Worm (Caenorhabditis elegans) whole organism, young adult: ENCODE results near the gene F52E4.5.

Source experiments
- B0035.1 ChIP-seq: sonication (generic microtip); optimal IDR thresholded peaks from 2 replicates; lab custom pipeline; 2016; ENCODE audit warnings: missing genetic modification characterization, mild to moderate bottlenecking, missing compliant biosample characterization, missing genotype, missing genetic modification reagents
- B0336.3 ChIP-seq: fragments of 200-800 bp; sonication (Bioruptor generic); IDR thresholded peaks from 2 replicates; pipeline ENCODE4 v1.3.6; 2022; ENCODE audit warnings: missing genetic modification characterization, missing compliant biosample characterization
- D2030.7 ChIP-seq: fragments of 200-800 bp; sonication (Bioruptor generic); IDR thresholded peaks from 2 replicates; pipeline ENCODE4 v1.3.6; 2022; ENCODE audit warnings: missing genetic modification reagents, missing genetic modification characterization, missing compliant biosample characterization
- F10E7.11 ChIP-seq: sonication (generic microtip); optimal IDR thresholded peaks from 2 replicates; lab custom pipeline; 2017; ENCODE audit warnings: mild to moderate bottlenecking, missing genetic modification characterization, moderate library complexity, missing compliant biosample characterization
- F23B12.7 ChIP-seq: sonication (generic microtip); optimal IDR thresholded peaks from 2 replicates; lab custom pipeline; 2017; ENCODE audit warnings: missing genetic modification characterization, mild to moderate bottlenecking, missing compliant biosample characterization, antibody characterized with exemption, moderate library complexity; ENCODE audit not compliant: insufficient read depth
- F33H1.4 ChIP-seq: fragments of 200-800 bp; sonication (Bioruptor generic); IDR thresholded peaks from 2 replicates; pipeline ENCODE4 v1.3.6; 2022; ENCODE audit warnings: missing genetic modification reagents, missing genetic modification characterization, missing compliant biosample characterization
- F37B4.10 ChIP-seq: fragments of 200-800 bp; sonication (Bioruptor generic); IDR thresholded peaks from 2 replicates; pipeline ENCODE4 v1.3.6; 2022; ENCODE audit warnings: missing genetic modification characterization, missing compliant biosample characterization
- F49E8.2 ChIP-seq: sonication (generic microtip); optimal IDR thresholded peaks from 3 replicates; lab custom pipeline; 2017; ENCODE audit warnings: missing genetic modification characterization, mild to moderate bottlenecking, missing compliant biosample characterization, antibody characterized with exemption, moderate library complexity; ENCODE audit not compliant: insufficient read depth
- F55B11.4 ChIP-seq: sonication (generic microtip); optimal IDR thresholded peaks from 2 replicates; lab custom pipeline; 2016; ENCODE audit warnings: missing compliant biosample characterization, missing genetic modification characterization, borderline replicate concordance; ENCODE audit not compliant: insufficient read depth
- F57A8.1 ChIP-seq: fragments of 200-800 bp; sonication (Bioruptor generic); optimal IDR thresholded peaks from 2 replicates; lab custom pipeline; 2018; ENCODE audit warnings: mild to moderate bottlenecking, missing genetic modification characterization, moderate library complexity, missing compliant biosample characterization
- K12H6.12 ChIP-seq: fragments of 200-800 bp; sonication (Bioruptor generic); optimal IDR thresholded peaks from 2 replicates; lab custom pipeline; 2018; ENCODE audit warnings: mild to moderate bottlenecking, missing genetic modification characterization, missing compliant biosample characterization
- T26A5.8 ChIP-seq: sonication (generic microtip); optimal IDR thresholded peaks from 2 replicates; lab custom pipeline; 2016; ENCODE audit warnings: missing genetic modification characterization, missing compliant biosample characterization
- Y53F4B.3 ChIP-seq: fragments of 200-800 bp; sonication (Bioruptor generic); IDR thresholded peaks from 2 replicates; pipeline ENCODE4 v1.3.6; 2022; ENCODE audit warnings: missing genetic modification reagents, missing genetic modification characterization, missing compliant biosample characterization
- ama-1 ChIP-seq, 3 experiments: fragments of 150-350 bp in 1 of 3; sonication (generic microtip) in 2 of 3; optimal IDR thresholded peaks; 2 replicates each; lab custom pipeline; 2014 to 2018; ENCODE audit warnings: missing biosample characterization in 2 of 3, missing genetic modification characterization in 2 of 3, missing genetic modification reagents in 2 of 3
- aptf-2 ChIP-seq: fragments of 200-800 bp; sonication (Bioruptor generic); conservative IDR thresholded peaks from 2 replicates; pipeline ENCODE4 v1.3.6; 2022; ENCODE audit warnings: missing genetic modification reagents, missing genetic modification characterization, missing compliant biosample characterization
- athp-1 ChIP-seq: sonication (generic microtip); optimal IDR thresholded peaks from 2 replicates; lab custom pipeline; 2017; ENCODE audit warnings: mild to moderate bottlenecking, missing genetic modification characterization, missing compliant biosample characterization
- attf-5 ChIP-seq: fragments of 200-800 bp; sonication (Bioruptor generic); optimal IDR thresholded peaks from 2 replicates; lab custom pipeline; 2018; ENCODE audit warnings: mild to moderate bottlenecking, missing genetic modification characterization, missing compliant biosample characterization
- bed-2 ChIP-seq: fragments of 200-800 bp; sonication (Bioruptor generic); IDR thresholded peaks from 2 replicates; pipeline ENCODE4 v1.3.6; 2022; ENCODE audit warnings: missing genetic modification reagents, missing genetic modification characterization, missing compliant biosample characterization
- ccch-3 ChIP-seq: fragments of 200-800 bp; sonication (Bioruptor generic); optimal IDR thresholded peaks from 2 replicates; lab custom pipeline; 2018; ENCODE audit warnings: mild to moderate bottlenecking, missing genetic modification characterization, missing compliant biosample characterization
- cebp-2 ChIP-seq: fragments of 200-800 bp; sonication (Bioruptor generic); IDR thresholded peaks from 2 replicates; pipeline ENCODE4 v1.3.6; 2022; ENCODE audit warnings: missing genetic modification characterization, missing compliant biosample characterization
- ceh-100 ChIP-seq: fragments of 200-800 bp; sonication (Bioruptor generic); IDR thresholded peaks from 2 replicates; pipeline ENCODE4 v1.3.6; 2022; ENCODE audit warnings: missing genetic modification reagents, missing genetic modification characterization, missing compliant biosample characterization
- ceh-79 ChIP-seq: sonication (generic microtip); optimal IDR thresholded peaks from 2 replicates; lab custom pipeline; 2017; ENCODE audit warnings: mild to moderate bottlenecking, missing genetic modification characterization, missing compliant biosample characterization
- die-1 ChIP-seq: sonication (generic microtip); optimal IDR thresholded peaks from 2 replicates; lab custom pipeline; 2016; ENCODE audit warnings: missing genotype, mild to moderate bottlenecking, missing genetic modification characterization, missing compliant biosample characterization
- egl-18 ChIP-seq: fragments of 200-800 bp; sonication (Bioruptor generic); IDR thresholded peaks from 2 replicates; pipeline ENCODE4 v1.3.6; 2022; ENCODE audit warnings: missing genetic modification reagents, missing genetic modification characterization, missing compliant biosample characterization
- egl-44 ChIP-seq: fragments of 200-800 bp; sonication (Bioruptor generic); IDR thresholded peaks from 2 replicates; pipeline ENCODE4 v1.3.6; 2022; ENCODE audit warnings: missing genetic modification reagents, missing genetic modification characterization, missing compliant biosample characterization
- ekl-4 ChIP-seq: fragments of 200-800 bp; sonication (Bioruptor generic); IDR thresholded peaks from 2 replicates; pipeline ENCODE4 v1.3.6; 2022; ENCODE audit warnings: missing genetic modification reagents, missing genetic modification characterization, missing compliant biosample characterization
- ets-4 ChIP-seq: fragments of 200-800 bp; sonication (Bioruptor generic); optimal IDR thresholded peaks from 2 replicates; lab custom pipeline; 2018; ENCODE audit warnings: mild to moderate bottlenecking, missing genetic modification characterization, missing compliant biosample characterization
- gei-17 ChIP-seq: fragments of 200-800 bp; sonication (Bioruptor generic); optimal IDR thresholded peaks from 2 replicates; lab custom pipeline; 2018; ENCODE audit warnings: mild to moderate bottlenecking, missing genetic modification characterization, missing compliant biosample characterization
- let-526 ChIP-seq: fragments of 200-800 bp; sonication (Bioruptor generic); IDR thresholded peaks from 2 replicates; pipeline ENCODE4 v1.3.6; 2022; ENCODE audit warnings: missing genetic modification reagents, missing genetic modification characterization, missing compliant biosample characterization
- lin-26 ChIP-seq: fragments of 200-800 bp; sonication (Bioruptor generic); IDR thresholded peaks from 2 replicates; pipeline ENCODE4 v1.3.6; 2022; ENCODE audit warnings: missing genetic modification reagents, missing genetic modification characterization, missing compliant biosample characterization
- lin-35 ChIP-seq, 3 experiments: fragments of 150-350 bp in 2 of 3; sonication (generic microtip) in 1 of 3; optimal IDR thresholded peaks; 2 replicates each; lab custom pipeline; 2014 to 2018; ENCODE audit warnings: missing biosample characterization in 3 of 3, missing genetic modification characterization in 3 of 3, missing genetic modification reagents in 3 of 3
- lir-1 ChIP-seq: fragments of 200-800 bp; sonication (Bioruptor generic); conservative IDR thresholded peaks from 2 replicates; pipeline ENCODE4 v1.3.6; 2022; ENCODE audit warnings: missing genetic modification reagents, missing genetic modification characterization, missing compliant biosample characterization
- madf-6 ChIP-seq: fragments of 200-800 bp; sonication (Bioruptor generic); IDR thresholded peaks from 2 replicates; pipeline ENCODE4 v1.3.6; 2022; ENCODE audit warnings: missing genetic modification reagents, missing genetic modification characterization, missing compliant biosample characterization
- madf-8 ChIP-seq: fragments of 200-800 bp; sonication (Bioruptor generic); conservative IDR thresholded peaks from 2 replicates; pipeline ENCODE4 v1.3.6; 2022; ENCODE audit warnings: missing genetic modification reagents, missing genetic modification characterization, missing compliant biosample characterization
- mel-28 ChIP-seq: sonication (generic microtip); optimal IDR thresholded peaks from 2 replicates; lab custom pipeline; 2016; ENCODE audit warnings: borderline replicate concordance, mild to moderate bottlenecking, missing genetic modification characterization, missing compliant biosample characterization
- mes-4 ChIP-seq: sonication (generic microtip); optimal IDR thresholded peaks from 2 replicates; lab custom pipeline; 2016; ENCODE audit warnings: missing genotype, missing genetic modification characterization, missing compliant biosample characterization
- mxl-1 ChIP-seq: sonication (generic microtip); optimal IDR thresholded peaks from 2 replicates; lab custom pipeline; 2016; ENCODE audit warnings: missing genetic modification characterization, missing compliant biosample characterization
- nfyb-1 ChIP-seq: fragments of 200-800 bp; sonication (Bioruptor generic); IDR thresholded peaks from 2 replicates; pipeline ENCODE4 v1.3.6; 2022; ENCODE audit warnings: missing genetic modification reagents, missing genetic modification characterization, missing compliant biosample characterization
- repo-1 ChIP-seq: sonication (generic microtip); optimal IDR thresholded peaks from 2 replicates; lab custom pipeline; 2017; ENCODE audit warnings: mild to moderate bottlenecking, missing genetic modification characterization, missing compliant biosample characterization
- rpc-1 ChIP-seq, 2 experiments: fragments of 150-350 bp in 1 of 2; sonication (generic microtip) in 1 of 2; optimal IDR thresholded peaks; 2 replicates each; lab custom pipeline; 2014 to 2018; ENCODE audit warnings: missing biosample characterization in 1 of 2, missing genetic modification characterization in 1 of 2, missing genetic modification reagents in 1 of 2, missing genotype in 1 of 2
- snpc-1.3 ChIP-seq: sonication (generic microtip); optimal IDR thresholded peaks from 2 replicates; lab custom pipeline; 2017; ENCODE audit warnings: missing genetic modification characterization, mild to moderate bottlenecking, missing compliant biosample characterization, antibody characterized with exemption, moderate library complexity, missing genotype, missing genetic modification reagents; ENCODE audit not compliant: insufficient read depth
- snpc-3.4 ChIP-seq: sonication (generic microtip); optimal IDR thresholded peaks from 2 replicates; lab custom pipeline; 2017; ENCODE audit warnings: missing genetic modification characterization, mild to moderate bottlenecking, missing compliant biosample characterization, antibody characterized with exemption, moderate library complexity, missing genotype, missing genetic modification reagents
- sptf-2 ChIP-seq: fragments of 200-800 bp; sonication (Bioruptor generic); optimal IDR thresholded peaks from 2 replicates; lab custom pipeline; 2018; ENCODE audit warnings: mild to moderate bottlenecking, missing genetic modification characterization, missing compliant biosample characterization
- tbx-9 ChIP-seq: sonication (generic microtip); optimal IDR thresholded peaks from 2 replicates; lab custom pipeline; 2016; ENCODE audit warnings: borderline replicate concordance, missing genetic modification characterization, inconsistent platforms, missing compliant biosample characterization
- xnd-1 ChIP-seq: sonication (generic microtip); optimal IDR thresholded peaks from 2 replicates; lab custom pipeline; 2016; ENCODE audit warnings: missing genotype, missing genetic modification reagents, missing genetic modification characterization, missing compliant biosample characterization
- ztf-18 ChIP-seq: sonication (generic microtip); optimal IDR thresholded peaks from 2 replicates; lab custom pipeline; 2016; ENCODE audit warnings: missing genotype, mild to moderate bottlenecking, missing genetic modification characterization, missing compliant biosample characterization
- ztf-22 ChIP-seq: fragments of 200-800 bp; sonication (Bioruptor generic); optimal IDR thresholded peaks from 2 replicates; lab custom pipeline; 2018; ENCODE audit warnings: mild to moderate bottlenecking, missing genetic modification characterization, moderate library complexity, missing compliant biosample characterization

F52E4.5 gene

DNA sequence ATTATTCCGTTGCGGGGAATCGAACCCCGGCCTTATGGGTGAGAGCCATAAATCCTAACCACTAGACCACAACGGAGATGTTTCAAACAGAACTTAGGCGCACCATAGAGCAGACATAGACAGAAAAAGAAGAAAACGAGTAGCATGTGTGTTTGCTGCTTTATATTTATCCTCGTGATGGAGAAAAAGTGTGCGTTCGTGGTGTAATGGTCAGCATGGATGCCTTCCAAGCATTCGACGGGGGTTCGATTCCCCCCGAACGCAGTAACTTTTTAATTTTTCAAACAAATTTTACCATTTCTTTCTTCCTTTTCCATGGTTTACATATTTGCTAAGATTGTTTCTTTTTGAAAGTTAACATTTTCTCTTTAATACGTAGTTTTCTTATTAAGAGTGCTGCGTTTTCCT lies 51.2 kb downstream of the F52E4.5 start (continued):
- TF ChIP-seq tbx-9 (tag; lab: Kevin White, UChicago) (peak; percentile 87), F23B12.7 (tag; lab: Kevin White, UChicago) (peak; percentile 96), ztf-18 (peak; percentile 84), attf-5 (GFP tag; lab: Kevin White, UChicago) (peak; percentile 85), ceh-100 (GFP tag; lab: Robert Waterston, UW) (peak; percentile 69), repo-1 (peak; percentile 97), F37B4.10 (GFP tag; lab: Robert Waterston, UW) (no peak), K12H6.12 (tag; lab: Kevin White, UChicago) (peak; percentile 83), mel-28 (tag; lab: Kevin White, UChicago) (peak; percentile 86), F55B11.4 (no peak), ceh-79 (tag; lab: Kevin White, UChicago) (peak; percentile 98), lin-26 (GFP tag; lab: Robert Waterston, UW) (peak; percentile 98), snpc-3.4 (tag; lab: Kevin White, UChicago) (peak; percentile 86), aptf-2 (GFP tag; lab: Robert Waterston, UW) (peak; percentile 82), B0336.3 (GFP tag; lab: Robert Waterston, UW) (peak; percentile 92), F33H1.4 (GFP tag; lab: Robert Waterston, UW) (peak; percentile 32), cebp-2 (peak; percentile 97), D2030.7 (GFP tag; lab: Robert Waterston, UW) (peak; percentile 94), bed-2 (GFP tag; lab: Robert Waterston, UW) (peak; percentile 69; the same call in 1 of the 2 replicates), mes-4 (tag; lab: Kevin White, UChicago) (peak; percentile 93), egl-44 (peak; percentile 97), egl-18 (peak; percentile 93), F10E7.11 (tag; lab: Kevin White, UChicago) (peak; percentile 91), Y53F4B.3 (GFP tag; lab: Robert Waterston, UW) (peak; percentile 92), die-1 (peak; percentile 98), mxl-1 (tag; lab: Kevin White, UChicago) (peak; percentile 97), let-526 (GFP tag; lab: Robert Waterston, UW) (peak; percentile 95), madf-6 (GFP tag; lab: Robert Waterston, UW) (peak; percentile 82), athp-1 (peak; percentile 94), snpc-1.3 (tag; lab: Kevin White, UChicago) (peak; percentile 95), ekl-4 (GFP tag; lab: Robert Waterston, UW) (peak; percentile 93), gei-17 (GFP tag; lab: Kevin White, UChicago) (peak; percentile 91), F57A8.1 (GFP tag; lab: Kevin White, UChicago) (peak; percentile 94), ama-1 (optimal IDR thresholded peaks at IDR 0.05; lab: Kevin White, UChicago) (peak; percentile 18), ama-1 (GFP tag; optimal IDR thresholded peaks at IDR 0.05; lab: Kevin White, UChicago) (peak; percentile 92 to 94), nfyb-1 (peak; percentile 98), sptf-2 (GFP tag; lab: Kevin White, UChicago) (peak; percentile 80), lir-1 (peak; percentile 90), F49E8.2 (tag; lab: Kevin White, UChicago) (peak; percentile 58), xnd-1 (no peak), B0035.1 (tag; lab: Kevin White, UChicago) (peak; percentile 91), ets-4 (peak; percentile 55), rpc-1 (optimal IDR thresholded peaks at IDR 0.05; lab: Kevin White, UChicago) (peak; percentile 100), rpc-1 (tag; optimal IDR thresholded peaks at IDR 0.05; lab: Kevin White, UChicago) (peak; percentile 100), lin-35 (GFP tag; optimal IDR thresholded peaks at IDR 0.05; lab: Kevin White, UChicago) (peak; percentile 11 to 87 (median 72)), T26A5.8 (tag; lab: Kevin White, UChicago) (peak; percentile 97), ztf-22 (GFP tag; lab: Kevin White, UChicago) (peak; percentile 87), ccch-3 (GFP tag; lab: Kevin White, UChicago) (peak; percentile 81), madf-8 (GFP tag; lab: Robert Waterston, UW) (0 out of 2 replicates have a peak, but pooled peaks have one; percentile 22)
